Fruit fly (Drosophila melanogaster) whole organism, embryonic: Measurements from ENCODE around the gene CG7656.

ENCODE experiments used
- BtbVII ChIP-seq: fragments of 200-800 bp; sonication (Bioruptor generic); optimal IDR thresholded peaks from 3 replicates; lab custom pipeline; 2017; ENCODE audit warnings: missing biosample characterization, mild to moderate bottlenecking, missing genetic modification characterization
- Bteb2 ChIP-seq: fragments of 200-800 bp; sonication (Bioruptor generic); optimal IDR thresholded peaks from 2 replicates; lab custom pipeline; 2016; ENCODE audit warnings: missing biosample characterization, missing genetic modification characterization
- CG10147 ChIP-seq: fragments of 200-800 bp; sonication (Bioruptor generic); optimal IDR thresholded peaks from 2 replicates; lab custom pipeline; 2019; ENCODE audit warnings: missing biosample characterization, mild to moderate bottlenecking, missing genetic modification characterization, moderate library complexity
- CG1024 ChIP-seq: fragments of 200-800 bp; sonication (Bioruptor generic); IDR thresholded peaks from 2 replicates; pipeline ENCODE4 v1.3.6; 2022; ENCODE audit warnings: missing biosample characterization, missing genetic modification characterization
- CG10321 ChIP-seq: fragments of 200-800 bp; sonication (Bioruptor generic); IDR thresholded peaks from 2 replicates; pipeline ENCODE4 v1.3.6; 2022; ENCODE audit warnings: missing biosample characterization, missing genetic modification characterization
- CG10565 ChIP-seq: fragments of 200-800 bp; sonication (Bioruptor generic); optimal IDR thresholded peaks from 3 replicates; lab custom pipeline; 2016; ENCODE audit warnings: missing biosample characterization, mild to moderate bottlenecking, missing genetic modification characterization
- CG11398 ChIP-seq: fragments of 200-800 bp; sonication (Bioruptor generic); optimal IDR thresholded peaks from 2 replicates; lab custom pipeline; 2016; ENCODE audit warnings: missing biosample characterization, missing genetic modification characterization
- CG12659 ChIP-seq: fragments of 200-800 bp; sonication (Bioruptor generic); optimal IDR thresholded peaks from 3 replicates; lab custom pipeline; 2017; ENCODE audit warnings: mild to moderate bottlenecking, missing biosample characterization, missing genetic modification reagents, missing genetic modification characterization
- CG13775 ChIP-seq: fragments of 200-800 bp; sonication (Bioruptor generic); optimal IDR thresholded peaks from 3 replicates; lab custom pipeline; 2017; ENCODE audit warnings: missing biosample characterization, mild to moderate bottlenecking, missing genetic modification characterization
- CG14710 ChIP-seq: fragments of 200-800 bp; sonication (Bioruptor generic); optimal IDR thresholded peaks from 3 replicates; lab custom pipeline; 2019; ENCODE audit warnings: missing biosample characterization, mild to moderate bottlenecking, missing genetic modification characterization, moderate library complexity
- CG14860 ChIP-seq: fragments of 200-800 bp; sonication (Bioruptor generic); IDR thresholded peaks from 3 replicates; pipeline ENCODE4 v1.3.6; 2022; ENCODE audit warnings: missing biosample characterization, missing genetic modification characterization; ENCODE audit not compliant: partially characterized antibody
- CG15696 ChIP-seq: fragments of 200-800 bp; sonication (Bioruptor generic); optimal IDR thresholded peaks from 2 replicates; lab custom pipeline; 2019; ENCODE audit warnings: missing biosample characterization, mild to moderate bottlenecking, missing genetic modification characterization, moderate library complexity
- CG16779 ChIP-seq: fragments of 200-800 bp; sonication (Bioruptor generic); IDR thresholded peaks from 2 replicates; pipeline ENCODE4 v1.3.6; 2022; ENCODE audit warnings: missing biosample characterization, missing genetic modification characterization
- CG16815 ChIP-seq: fragments of 200-800 bp; sonication (Bioruptor generic); optimal IDR thresholded peaks from 3 replicates; lab custom pipeline; 2017; ENCODE audit warnings: missing biosample characterization, mild to moderate bottlenecking, missing genetic modification characterization
- CG17361 ChIP-seq: fragments of 200-800 bp; sonication (Bioruptor generic); IDR thresholded peaks from 3 replicates; pipeline ENCODE4 v1.3.6; 2022; ENCODE audit warnings: missing biosample characterization, missing genetic modification characterization
- CG17802 ChIP-seq: fragments of 200-800 bp; sonication (Bioruptor generic); optimal IDR thresholded peaks from 2 replicates; lab custom pipeline; 2018; ENCODE audit warnings: missing biosample characterization, mild to moderate bottlenecking, missing genetic modification characterization, moderate library complexity
- CG18599 ChIP-seq: fragments of 200-800 bp; sonication (Bioruptor generic); optimal IDR thresholded peaks from 3 replicates; lab custom pipeline; 2017; ENCODE audit warnings: missing biosample characterization, missing genetic modification characterization, mild to moderate bottlenecking, moderate library complexity, missing genetic modification reagents
- CG18764 ChIP-seq: fragments of 200-800 bp; sonication (Bioruptor generic); optimal IDR thresholded peaks from 3 replicates; lab custom pipeline; 2016; ENCODE audit warnings: missing biosample characterization, missing genetic modification characterization
- CG31365 ChIP-seq: fragments of 200-800 bp; sonication (Bioruptor generic); optimal IDR thresholded peaks from 2 replicates; lab custom pipeline; 2018; ENCODE audit warnings: missing biosample characterization, mild to moderate bottlenecking, missing genetic modification characterization
- CG34422 ChIP-seq: fragments of 200-800 bp; sonication (Bioruptor generic); IDR thresholded peaks from 3 replicates; pipeline ENCODE4 v1.3.6; 2022; ENCODE audit warnings: missing biosample characterization, missing genetic modification characterization
- CG3847 ChIP-seq: fragments of 200-800 bp; sonication (Bioruptor generic); IDR thresholded peaks from 2 replicates; pipeline ENCODE4 v1.3.6; 2022; ENCODE audit warnings: missing biosample characterization, missing genetic modification characterization
- CG4282 ChIP-seq: fragments of 200-800 bp; sonication (Bioruptor generic); optimal IDR thresholded peaks from 2 replicates; lab custom pipeline; 2016; ENCODE audit warnings: missing biosample characterization, missing genetic modification characterization
- CG43689 ChIP-seq: fragments of 200-800 bp; sonication (Bioruptor generic); IDR thresholded peaks from 2 replicates; pipeline ENCODE4 v1.3.6; 2022; ENCODE audit warnings: missing biosample characterization, missing genetic modification characterization
- CG7372 ChIP-seq: fragments of 200-800 bp; sonication (Bioruptor generic); IDR thresholded peaks from 2 replicates; pipeline ENCODE4 v1.3.6; 2022; ENCODE audit warnings: missing biosample characterization, missing genetic modification characterization
- CG7745 ChIP-seq: fragments of 200-800 bp; sonication (Bioruptor generic); optimal IDR thresholded peaks from 2 replicates; lab custom pipeline; 2018; ENCODE audit warnings: missing biosample characterization, mild to moderate bottlenecking, missing genetic modification characterization, moderate library complexity
- CG7839 ChIP-seq: fragments of 200-800 bp; sonication (Bioruptor generic); optimal IDR thresholded peaks from 3 replicates; lab custom pipeline; 2018; ENCODE audit warnings: missing biosample characterization, mild to moderate bottlenecking, missing genetic modification characterization, moderate library complexity
- CG8765 ChIP-seq: fragments of 200-800 bp; sonication (Bioruptor generic); IDR thresholded peaks from 2 replicates; pipeline ENCODE4 v1.3.6; 2022; ENCODE audit warnings: missing biosample characterization, missing genetic modification characterization
- Dref ChIP-seq: fragments of 200-800 bp; sonication (Bioruptor generic); IDR thresholded peaks from 2 replicates; pipeline ENCODE4 v1.3.6; 2022; ENCODE audit warnings: missing biosample characterization, missing genetic modification characterization
- HLH54F ChIP-seq: fragments of 200-800 bp; sonication (Bioruptor generic); optimal IDR thresholded peaks from 3 replicates; lab custom pipeline; 2016; ENCODE audit warnings: missing biosample characterization, missing genetic modification characterization
- HLHmδ ChIP-seq: fragments of 200-800 bp; sonication (Bioruptor generic); optimal IDR thresholded peaks from 2 replicates; lab custom pipeline; 2018; ENCODE audit warnings: missing biosample characterization, mild to moderate bottlenecking, missing genetic modification characterization, moderate library complexity
- MTF-1 ChIP-seq: fragments of 200-800 bp; sonication (Bioruptor generic); optimal IDR thresholded peaks from 2 replicates; lab custom pipeline; 2018; ENCODE audit warnings: missing biosample characterization, mild to moderate bottlenecking, missing genetic modification characterization, borderline replicate concordance
- Max ChIP-seq: fragments of 200-800 bp; sonication (Bioruptor generic); optimal IDR thresholded peaks from 2 replicates; lab custom pipeline; 2016; ENCODE audit warnings: missing biosample characterization, mild to moderate bottlenecking, missing genetic modification characterization
- Mrtf ChIP-seq: fragments of 200-800 bp; sonication (Bioruptor generic); IDR thresholded peaks from 3 replicates; pipeline ENCODE4 v1.3.6; 2022; ENCODE audit warnings: missing biosample characterization, missing genetic modification characterization
- Scr ChIP-seq: fragments of 200-800 bp; sonication (Bioruptor generic); IDR thresholded peaks from 2 replicates; pipeline ENCODE4 v1.3.6; 2022; ENCODE audit warnings: missing biosample characterization, missing genetic modification characterization; ENCODE audit not compliant: partially characterized antibody
- ase ChIP-seq: fragments of 200-800 bp; sonication (Bioruptor generic); IDR thresholded peaks from 3 replicates; pipeline ENCODE4 v1.3.6; 2022; ENCODE audit warnings: missing biosample characterization, missing genetic modification characterization
- bab2 ChIP-seq: fragments of 200-800 bp; sonication (Bioruptor generic); optimal IDR thresholded peaks from 2 replicates; lab custom pipeline; 2016; ENCODE audit warnings: missing biosample characterization, missing genetic modification characterization
- bbx ChIP-seq: fragments of 200-800 bp; sonication (Bioruptor generic); IDR thresholded peaks from 2 replicates; pipeline ENCODE4 v1.3.6; 2022; ENCODE audit warnings: missing biosample characterization, missing genetic modification characterization; ENCODE audit not compliant: partially characterized antibody
- chinmo ChIP-seq: fragments of 200-800 bp; sonication (Bioruptor generic); IDR thresholded peaks from 4 replicates; pipeline ENCODE4 v1.3.6; 2022; ENCODE audit warnings: missing biosample characterization, missing genetic modification characterization; ENCODE audit not compliant: partially characterized antibody
- dm ChIP-seq: fragments of 200-800 bp; sonication (Bioruptor generic); optimal IDR thresholded peaks from 3 replicates; lab custom pipeline; 2016; ENCODE audit warnings: missing biosample characterization, missing genetic modification characterization
- emc ChIP-seq: fragments of 200-800 bp; sonication (Bioruptor generic); optimal IDR thresholded peaks from 2 replicates; lab custom pipeline; 2016; ENCODE audit warnings: missing biosample characterization, missing genetic modification characterization
- fd96Cb ChIP-seq: fragments of 200-800 bp; sonication (Bioruptor generic); optimal IDR thresholded peaks from 2 replicates; lab custom pipeline; 2018; ENCODE audit warnings: missing biosample characterization, mild to moderate bottlenecking, missing genetic modification characterization, moderate library complexity
- gfzf ChIP-seq: fragments of 200-800 bp; sonication (Bioruptor generic); optimal IDR thresholded peaks from 2 replicates; lab custom pipeline; 2016; ENCODE audit warnings: missing biosample characterization, mild to moderate bottlenecking, missing genetic modification characterization, moderate library complexity
- jumu ChIP-seq: fragments of 200-800 bp; sonication (Bioruptor generic); optimal IDR thresholded peaks from 3 replicates; lab custom pipeline; 2016; ENCODE audit warnings: missing biosample characterization, missing genetic modification characterization
- maf-S ChIP-seq: fragments of 200-800 bp; sonication (Bioruptor generic); optimal IDR thresholded peaks from 2 replicates; lab custom pipeline; 2016; ENCODE audit warnings: missing biosample characterization, missing genetic modification characterization
- nerfin-1 ChIP-seq: fragments of 200-800 bp; sonication (Bioruptor generic); optimal IDR thresholded peaks from 3 replicates; lab custom pipeline; 2019; ENCODE audit warnings: missing biosample characterization, mild to moderate bottlenecking, missing genetic modification characterization, moderate library complexity
- nom ChIP-seq: fragments of 200-800 bp; sonication (Bioruptor generic); optimal IDR thresholded peaks from 2 replicates; lab custom pipeline; 2017; ENCODE audit warnings: missing biosample characterization, missing genetic modification characterization, mild to moderate bottlenecking, moderate library complexity, missing genetic modification reagents
- stwl ChIP-seq: fragments of 200-800 bp; sonication (Bioruptor generic); optimal IDR thresholded peaks from 3 replicates; lab custom pipeline; 2018; ENCODE audit warnings: missing biosample characterization, mild to moderate bottlenecking, missing genetic modification characterization, moderate library complexity
- tna ChIP-seq: fragments of 200-800 bp; sonication (Bioruptor generic); IDR thresholded peaks from 2 replicates; pipeline ENCODE4 v1.3.6; 2022; ENCODE audit warnings: missing biosample characterization, missing genetic modification characterization; ENCODE audit not compliant: partially characterized antibody
- trem ChIP-seq: fragments of 200-800 bp; optimal IDR thresholded peaks from 3 replicates; lab custom pipeline; 2019; ENCODE audit warnings: missing biosample characterization, mild to moderate bottlenecking, missing genetic modification characterization, moderate library complexity

Gene CG7656

dm6 chr3L:15588514-15589138, 651 bp upstream of the CG7656 start, which contains the start of gene RhoGAP71E (continued):
- TF ChIP-seq MTF-1 (GFP tag; lab: Kevin White, UChicago), result peak; percentile 41
- 0 out of 2 replicates have a peak, but pooled peaks have one; percentile 35 for TF ChIP-seq CG1024 (GFP tag; lab: Robert Waterston, UW)
- TF ChIP-seq CG10147 (GFP tag; lab: Kevin White, UChicago), result no peak
- TF ChIP-seq CG7745, result peak; percentile 16
- TF ChIP-seq CG4282 (GFP tag; lab: Kevin White, UChicago), result no peak
- TF ChIP-seq BtbVII (GFP tag; lab: Kevin White, UChicago), result peak; percentile 9
- TF ChIP-seq CG16815 (GFP tag; lab: Kevin White, UChicago), result no peak
- TF ChIP-seq CG3847, result peak; percentile 49
- TF ChIP-seq Scr (GFP tag; lab: Robert Waterston, UW), result peak; percentile 40; the same call in 1 of the 2 replicates
- TF ChIP-seq gfzf, result peak; percentile 89
- TF ChIP-seq CG14710, result peak; percentile 40
- TF ChIP-seq HLHmδ (GFP tag; lab: Kevin White, UChicago), result peak; percentile 26
- TF ChIP-seq Bteb2 (GFP tag; lab: Kevin White, UChicago), result peak; percentile 8
- no peak for TF ChIP-seq tna
- no peak for TF ChIP-seq CG15696 (tag; lab: Kevin White, UChicago)
- TF ChIP-seq chinmo (GFP tag; lab: Robert Waterston, UW), result peak; percentile 64; the same call in 2 of the 4 replicates
- TF ChIP-seq CG17361 (GFP tag; lab: Robert Waterston, UW), result peak; percentile 69; the same call in 2 of the 3 replicates
- TF ChIP-seq CG10565 (GFP tag; lab: Kevin White, UChicago), result no peak
- no peak for TF ChIP-seq bab2 (GFP tag; lab: Kevin White, UChicago)
- no peak for TF ChIP-seq HLH54F (GFP tag; lab: Kevin White, UChicago)
- TF ChIP-seq nerfin-1 (tag; lab: Kevin White, UChicago), result peak; percentile 31
- no peak for TF ChIP-seq CG17802
- TF ChIP-seq nom (GFP tag; lab: Kevin White, UChicago), result peak; percentile 58
- TF ChIP-seq CG31365 (tag; lab: Kevin White, UChicago), result peak; percentile 52
- TF ChIP-seq Dref (GFP tag; lab: Robert Waterston, UW), result no peak
- 0 out of 3 replicates have a peak, but pooled peaks have one; percentile 50 for TF ChIP-seq Mrtf (GFP tag; lab: Robert Waterston, UW)
- no peak for TF ChIP-seq CG43689 (GFP tag; lab: Robert Waterston, UW)
- peak; percentile 29 for TF ChIP-seq Max (GFP tag; lab: Kevin White, UChicago)
- TF ChIP-seq CG13775 (GFP tag; lab: Kevin White, UChicago), result no peak
- no peak for TF ChIP-seq ase (GFP tag; lab: Robert Waterston, UW)
- TF ChIP-seq jumu (GFP tag; lab: Kevin White, UChicago), result no peak
- TF ChIP-seq CG11398, result peak; percentile 6
- no peak for TF ChIP-seq maf-S (GFP tag; lab: Kevin White, UChicago)
- TF ChIP-seq CG18764 (GFP tag; lab: Kevin White, UChicago), result no peak
- peak; percentile 73 for TF ChIP-seq CG18599

- TF ChIP-seq CG8765 (GFP tag; lab: Robert Waterston, UW) (no peak), CG7839 (tag; lab: Kevin White, UChicago) (no peak), CG16779 (GFP tag; lab: Robert Waterston, UW) (0 out of 2 replicates have a peak, but pooled peaks have one; percentile 29), fd96Cb (tag; lab: Kevin White, UChicago) (no peak), emc (no peak), CG14860 (GFP tag; lab: Robert Waterston, UW) (no peak), CG7372 (no peak), trem (peak; percentile 21), CG10321 (no peak), dm (GFP tag; lab: Kevin White, UChicago) (peak; percentile 34), CG34422 (GFP tag; lab: Robert Waterston, UW) (peak; percentile 12; the same call in 1 of the 3 replicates), bbx (GFP tag; lab: Robert Waterston, UW) (0 out of 2 replicates have a peak, but pooled peaks have one; percentile 50), CG3847 (peak; percentile 24; the same call in 1 of the 2 replicates), CG12659 (GFP tag; lab: Kevin White, UChicago) (peak; percentile 15), stwl (peak; percentile 70)
Measured at dm6 chr3L:15583504-15583903, 4.5 kb downstream of the CG7656 start, which contains the start of gene AIMP2. AIMP2 (plus strand) TSS chr3L:15583638.
